Worm (Caenorhabditis elegans) whole organism, late embryonic: Measurements from ENCODE around the gene cpsf-4.

Experiments used
- C08G9.2 ChIP-seq: sonication (generic microtip); optimal IDR thresholded peaks from 2 replicates; lab custom pipeline; 2016; ENCODE audit warnings: mild to moderate bottlenecking, missing genetic modification characterization, moderate library complexity, missing compliant biosample characterization
- F13H6.1 ChIP-seq: sonication (generic microtip); optimal IDR thresholded peaks from 2 replicates; lab custom pipeline; 2016; ENCODE audit warnings: missing genetic modification characterization, missing compliant biosample characterization
- T23F11.4 ChIP-seq: fragments of 200-800 bp; sonication (Bioruptor generic); optimal IDR thresholded peaks from 2 replicates; lab custom pipeline; 2018; ENCODE audit warnings: mild to moderate bottlenecking, missing genetic modification characterization, missing compliant biosample characterization
- ceh-19 ChIP-seq: fragments of 200-800 bp; sonication (Bioruptor generic); optimal IDR thresholded peaks from 2 replicates; lab custom pipeline; 2018; ENCODE audit warnings: mild to moderate bottlenecking, missing genetic modification characterization, missing compliant biosample characterization
- ceh-22 ChIP-seq: sonication (generic microtip); optimal IDR thresholded peaks from 2 replicates; lab custom pipeline; 2017; ENCODE audit warnings: missing biosample characterization, missing genetic modification characterization
- ceh-24 ChIP-seq: sonication (generic microtip); optimal IDR thresholded peaks from 2 replicates; lab custom pipeline; 2016; ENCODE audit warnings: mild to moderate bottlenecking, missing genetic modification characterization, missing compliant biosample characterization
- ceh-34 ChIP-seq: sonication (generic microtip); optimal IDR thresholded peaks from 2 replicates; lab custom pipeline; 2016; ENCODE audit warnings: mild to moderate bottlenecking, missing genetic modification characterization, missing compliant biosample characterization
- ceh-48 ChIP-seq: sonication (generic microtip); optimal IDR thresholded peaks from 2 replicates; lab custom pipeline; 2016; ENCODE audit warnings: missing genetic modification characterization, inconsistent platforms, missing compliant biosample characterization
- che-1 ChIP-seq: sonication (generic microtip); optimal IDR thresholded peaks from 2 replicates; lab custom pipeline; 2016; ENCODE audit warnings: mild to moderate bottlenecking, missing genetic modification characterization, missing compliant biosample characterization
- dve-1 ChIP-seq: sonication (generic microtip); optimal IDR thresholded peaks from 2 replicates; lab custom pipeline; 2017; ENCODE audit warnings: antibody characterized with exemption, mild to moderate bottlenecking, missing genetic modification characterization, missing compliant biosample characterization
- elt-2 ChIP-seq: sonication (generic microtip); optimal IDR thresholded peaks from 2 replicates; lab custom pipeline; 2016; ENCODE audit warnings: missing genetic modification reagents, missing genetic modification characterization, missing compliant biosample characterization
- fkh-6 ChIP-seq: sonication (generic microtip); optimal IDR thresholded peaks from 2 replicates; lab custom pipeline; 2016; ENCODE audit warnings: missing genetic modification characterization, missing compliant biosample characterization
- gmeb-2 ChIP-seq: sonication (generic microtip); optimal IDR thresholded peaks from 2 replicates; lab custom pipeline; 2016; ENCODE audit warnings: missing genetic modification characterization, inconsistent platforms, missing compliant biosample characterization
- mec-3 ChIP-seq: sonication (generic microtip); optimal IDR thresholded peaks from 2 replicates; lab custom pipeline; 2016; ENCODE audit warnings: borderline replicate concordance, missing genetic modification characterization, missing compliant biosample characterization
- nfya-1 ChIP-seq: sonication (generic microtip); optimal IDR thresholded peaks from 2 replicates; lab custom pipeline; 2017; ENCODE audit warnings: missing genetic modification characterization, mild to moderate bottlenecking, missing compliant biosample characterization, antibody characterized with exemption, moderate library complexity
- nhr-11 ChIP-seq: fragments of 150-350 bp; optimal IDR thresholded peaks from 2 replicates; lab custom pipeline; 2014; ENCODE audit warnings: missing biosample characterization, missing genetic modification characterization
- npax-4 ChIP-seq: sonication (generic microtip); optimal IDR thresholded peaks from 2 replicates; lab custom pipeline; 2016; ENCODE audit warnings: missing genetic modification characterization, missing compliant biosample characterization
- odd-2 ChIP-seq: sonication (generic microtip); optimal IDR thresholded peaks from 2 replicates; lab custom pipeline; 2017; ENCODE audit warnings: antibody characterized with exemption, mild to moderate bottlenecking, missing genetic modification characterization, missing compliant biosample characterization
- pha-2 ChIP-seq: sonication (generic microtip); optimal IDR thresholded peaks from 2 replicates; lab custom pipeline; 2017; ENCODE audit warnings: mild to moderate bottlenecking, missing genetic modification characterization, missing compliant biosample characterization
- pqm-1 ChIP-seq: sonication (generic microtip); optimal IDR thresholded peaks from 2 replicates; lab custom pipeline; 2016; ENCODE audit warnings: missing genetic modification characterization, missing compliant biosample characterization
- rnt-1 ChIP-seq: sonication (generic microtip); optimal IDR thresholded peaks from 2 replicates; lab custom pipeline; 2016; ENCODE audit warnings: missing genetic modification characterization, missing compliant biosample characterization
- tbx-2 ChIP-seq: sonication (generic microtip); optimal IDR thresholded peaks from 2 replicates; lab custom pipeline; 2016; ENCODE audit warnings: missing genetic modification characterization, missing compliant biosample characterization
- tbx-7 ChIP-seq: sonication (generic microtip); optimal IDR thresholded peaks from 2 replicates; lab custom pipeline; 2016; ENCODE audit warnings: missing genotype, missing genetic modification characterization, missing compliant biosample characterization
- ttx-3 ChIP-seq: sonication (generic microtip); optimal IDR thresholded peaks from 2 replicates; lab custom pipeline; 2016; ENCODE audit warnings: missing genetic modification reagents, missing genetic modification characterization, missing compliant biosample characterization
- unc-3 ChIP-seq, 2 experiments: fragments of 200-800 bp in 1 of 2; sonication (Bioruptor generic) in 1 of 2; sonication (generic microtip) in 1 of 2; conservative IDR thresholded peaks in 1 of 2; optimal IDR thresholded peaks in 1 of 2; 2 replicates each; pipeline versions ENCODE4 v1.3.6 to Lab custom; 2016 to 2022; ENCODE audit warnings: missing compliant biosample characterization in 2 of 2, missing genetic modification characterization in 2 of 2, missing genetic modification reagents in 1 of 2
- unc-42 ChIP-seq: sonication (generic microtip); optimal IDR thresholded peaks from 2 replicates; lab custom pipeline; 2016; ENCODE audit warnings: missing genotype, missing genetic modification characterization, missing compliant biosample characterization
- unc-86 ChIP-seq: sonication (generic microtip); optimal IDR thresholded peaks from 2 replicates; lab custom pipeline; 2016; ENCODE audit warnings: missing genetic modification characterization, missing compliant biosample characterization
- zip-5 ChIP-seq: sonication (generic microtip); optimal IDR thresholded peaks from 2 replicates; lab custom pipeline; 2016; ENCODE audit warnings: missing genetic modification characterization, missing compliant biosample characterization

The cpsf-4 gene

DNA sequence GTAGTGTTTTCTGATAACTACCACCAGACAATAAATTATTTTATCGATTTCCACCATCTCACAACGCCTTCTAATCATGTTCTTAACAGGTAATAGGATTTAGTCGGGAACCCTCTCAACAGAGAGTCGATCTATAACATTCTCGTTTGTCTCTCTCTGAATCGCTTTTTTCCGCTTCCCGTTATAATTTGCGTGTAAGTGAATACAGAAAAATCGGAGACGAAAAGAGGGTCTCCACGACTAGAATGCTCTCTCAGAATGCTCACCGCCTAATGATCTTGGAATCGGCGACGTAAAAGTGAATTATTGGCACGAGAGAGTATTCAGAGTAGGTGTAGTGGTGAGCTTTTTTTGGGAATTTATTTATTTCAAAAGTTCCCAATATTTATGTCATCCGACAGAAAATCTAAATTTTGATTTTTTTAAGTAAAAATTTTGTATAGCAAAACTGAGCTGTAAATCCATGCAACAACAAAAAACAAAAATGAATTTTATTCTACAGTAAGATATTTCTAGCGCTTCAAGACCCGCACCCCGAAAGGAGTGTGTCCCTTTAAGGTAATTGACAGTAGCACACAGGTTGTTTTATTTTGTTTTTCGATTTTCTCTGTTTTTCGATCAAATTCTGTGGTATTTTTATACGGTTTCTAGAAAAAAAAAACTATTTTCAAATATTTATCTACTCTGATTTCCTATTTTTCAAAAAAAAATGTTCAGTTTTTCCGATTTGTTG, 33.7 kb upstream of the cpsf-4 start:
- TF ChIP-seq nhr-11 (tag; lab: Kevin White, UChicago) = no peak
- TF ChIP-seq unc-42 (tag; lab: Kevin White, UChicago) = peak; percentile 71

DNA sequence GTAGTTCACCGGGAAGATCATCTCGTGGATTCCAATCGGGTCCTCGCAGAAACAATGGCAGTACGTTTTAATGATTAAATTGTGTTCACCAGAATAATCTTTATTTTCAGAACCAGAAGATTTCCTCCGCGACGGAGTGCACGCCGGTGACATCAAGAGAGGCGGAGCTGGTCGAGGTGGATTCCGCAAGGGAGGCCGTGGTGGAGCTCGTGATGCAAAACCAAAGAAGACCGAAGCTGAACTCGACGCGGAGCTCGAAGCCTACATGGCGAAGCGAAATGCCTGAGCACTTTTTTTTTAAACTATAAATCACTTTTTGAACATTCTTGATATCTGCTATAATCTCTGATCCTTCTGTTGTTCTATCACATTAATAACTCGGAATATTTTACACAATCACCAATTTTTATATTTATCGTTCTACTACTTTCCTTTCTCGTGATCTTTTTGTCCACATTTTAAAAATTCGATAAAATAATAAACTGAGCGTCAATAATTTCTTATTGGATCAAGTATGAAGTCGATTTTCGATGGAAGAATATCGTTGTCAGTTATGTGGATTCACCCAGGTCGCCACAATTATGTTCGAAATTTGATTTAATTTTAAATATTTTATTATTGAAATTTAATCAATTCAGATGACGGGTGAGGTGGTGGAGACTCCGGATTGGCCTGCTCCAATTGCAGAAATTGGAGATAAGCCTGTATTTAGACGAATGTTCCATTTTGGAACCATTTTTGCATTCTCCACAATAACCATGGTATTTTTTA, 31.3 kb upstream of the cpsf-4 start, which contains the start of gene dhhc-6:
TSS of gene dhhc-6 (plus strand) at position 639 of the 771 bp plus-strand sequence.
- TF ChIP-seq fkh-6 (tag; lab: Kevin White, UChicago) (no peak), rnt-1 (no peak), F13H6.1 (tag; lab: Kevin White, UChicago) (no peak), ceh-22 (no peak), ceh-24 (tag; lab: Kevin White, UChicago) (no peak), odd-2 (no peak), tbx-2 (tag; lab: Kevin White, UChicago) (no peak), che-1 (tag; lab: Kevin White, UChicago) (no peak), dve-1 (tag; lab: Kevin White, UChicago) (no peak), C08G9.2 (no peak), pha-2 (tag; lab: Kevin White, UChicago) (no peak), gmeb-2 (no peak), ceh-48 (tag; lab: Kevin White, UChicago) (no peak), unc-86 (no peak), unc-3 (GFP tag; conservative IDR thresholded peaks at IDR 0.05; lab: Robert Waterston, UW) (no peak), unc-3 (tag; optimal IDR thresholded peaks at IDR 0.05; lab: Kevin White, UChicago) (no peak)

DNA sequence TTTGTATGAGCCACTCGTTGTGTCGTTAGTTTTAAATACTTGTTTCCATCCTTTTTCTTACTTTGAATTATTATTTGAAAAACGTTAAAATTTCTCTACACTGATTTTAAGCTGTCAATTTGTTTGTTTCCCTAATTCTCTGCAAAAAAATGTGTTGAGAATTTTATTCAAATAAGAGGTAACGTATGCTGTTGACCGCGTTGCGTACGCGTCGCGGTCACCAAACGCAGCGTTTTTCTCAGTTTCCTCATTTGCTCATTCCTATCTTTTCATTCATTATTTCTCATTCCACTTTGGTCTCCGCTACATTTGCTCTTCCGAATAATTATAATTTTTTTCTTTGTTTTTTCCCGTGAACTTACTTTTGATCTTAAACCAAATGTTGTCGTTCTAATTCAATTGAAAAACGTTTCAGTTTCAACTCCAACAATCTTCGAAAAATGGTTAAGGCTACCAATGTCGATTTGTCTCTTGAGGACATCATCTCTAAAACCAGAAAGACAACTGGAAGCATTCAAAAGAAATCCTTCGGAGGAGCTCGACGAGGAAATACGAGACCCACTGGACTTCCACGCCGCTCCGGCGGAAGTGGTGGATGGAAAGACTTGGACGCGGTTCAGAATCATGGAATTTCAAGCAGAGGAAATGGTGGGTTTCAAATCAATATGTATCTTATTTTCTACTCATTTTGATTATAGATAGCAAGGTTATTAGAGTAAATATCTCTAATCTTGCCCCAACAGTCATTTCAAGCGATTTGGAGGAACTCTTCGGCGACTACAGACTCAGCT, 29.8 kb upstream of the cpsf-4 start, which contains the start of gene aly-3:
TSS of gene aly-3 (plus strand) at position 409 of the 791 bp plus-strand sequence.
- TF ChIP-seq tbx-2 (tag; lab: Kevin White, UChicago) (peak; percentile 19), zip-5 (tag; lab: Kevin White, UChicago) (no peak), T23F11.4 (GFP tag; lab: Kevin White, UChicago) (no peak), nfya-1 (tag; lab: Kevin White, UChicago) (peak; percentile 11)

ce11 chrIV:12121076-12121475, 27.8 kb upstream of the cpsf-4 start, which contains the start of the genes ddb-1 and M18.6:
Gene ddb-1, minus strand, starts transcription at chrIV:12121165.
Gene M18.6, plus strand, starts transcription at chrIV:12121310.
- TF ChIP-seq ttx-3 (tag; lab: Kevin White, UChicago) = no peak
- TF ChIP-seq zip-5 (tag; lab: Kevin White, UChicago) = no peak
- peak; percentile 26 for TF ChIP-seq nfya-1 (tag; lab: Kevin White, UChicago)

DNA sequence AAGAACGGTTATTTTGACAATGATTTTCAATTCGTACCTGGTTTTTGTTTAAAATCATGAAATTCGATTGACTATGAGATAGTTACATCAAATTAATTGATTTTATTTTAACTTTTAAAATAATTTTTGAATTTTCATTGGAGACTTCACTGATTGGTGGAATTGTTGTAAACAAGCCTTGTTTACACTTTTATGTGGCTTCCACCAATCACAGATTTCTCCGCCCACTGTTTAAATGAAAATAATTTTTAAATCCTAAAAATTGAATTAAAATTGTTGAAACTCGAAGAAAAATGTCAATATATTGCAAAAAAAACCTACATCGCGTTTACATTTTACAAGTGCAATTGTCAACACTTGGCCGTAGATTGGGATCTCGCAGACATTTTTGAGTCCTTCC, 27.3 kb upstream of the cpsf-4 start:
- no peak for TF ChIP-seq fkh-6 (tag; lab: Kevin White, UChicago)
- peak; percentile 88 for TF ChIP-seq nfya-1 (tag; lab: Kevin White, UChicago)
- TF ChIP-seq pqm-1 (tag; lab: Kevin White, UChicago) = no peak
- no peak for TF ChIP-seq mec-3 (tag; lab: Kevin White, UChicago)
- no peak for TF ChIP-seq elt-2 (tag; lab: Kevin White, UChicago)

- TF ChIP-seq ceh-34 (no peak), unc-42 (tag; lab: Kevin White, UChicago) (peak; percentile 91), tbx-7 (no peak), npax-4 (tag; lab: Kevin White, UChicago) (no peak), ceh-19 (GFP tag; lab: Kevin White, UChicago) (no peak)
- TF ChIP-seq, all 69 proteins: peak for 1
Measured at ce11 chrIV:12114498-12114897, 21.3 kb upstream of the cpsf-4 start.
